Fruit fly (Drosophila melanogaster) whole organism, prepupa: ENCODE measurements around the gene CG9588.

ENCODE experiments used
- CG10631 ChIP-seq: fragments of 200-800 bp; sonication (Bioruptor generic); optimal IDR thresholded peaks from 2 replicates; lab custom pipeline; 2016; ENCODE audit warnings: missing biosample characterization, missing genetic modification characterization
- CG11294 ChIP-seq: fragments of 200-800 bp; sonication (Bioruptor generic); IDR thresholded peaks from 2 replicates; pipeline ENCODE4 v1.3.6; 2022; ENCODE audit warnings: missing biosample characterization, missing genetic modification characterization
- CG11762 ChIP-seq: fragments of 200-800 bp; sonication (Bioruptor generic); optimal IDR thresholded peaks from 3 replicates; lab custom pipeline; 2016; ENCODE audit warnings: missing biosample characterization, missing genetic modification characterization; ENCODE audit not compliant: insufficient read depth
- CG11902 ChIP-seq: fragments of 200-800 bp; sonication (Bioruptor generic); optimal IDR thresholded peaks from 3 replicates; lab custom pipeline; 2016; ENCODE audit warnings: missing biosample characterization, missing genetic modification characterization
- CG15336 ChIP-seq: fragments of 200-800 bp; sonication (Bioruptor generic); IDR thresholded peaks from 2 replicates; pipeline ENCODE4 v1.3.6; 2022; ENCODE audit warnings: missing biosample characterization, missing genetic modification characterization
- CG1621 ChIP-seq: fragments of 200-800 bp; sonication (Bioruptor generic); optimal IDR thresholded peaks from 3 replicates; lab custom pipeline; 2018; ENCODE audit warnings: missing biosample characterization, mild to moderate bottlenecking, missing genetic modification characterization
- CG16779 ChIP-seq: fragments of 200-800 bp; sonication (Bioruptor generic); optimal IDR thresholded peaks from 3 replicates; lab custom pipeline; 2017; ENCODE audit warnings: missing biosample characterization, mild to moderate bottlenecking, missing genetic modification characterization
- CG3032 ChIP-seq: fragments of 200-800 bp; optimal IDR thresholded peaks from 2 replicates; lab custom pipeline; 2019; ENCODE audit warnings: missing biosample characterization, mild to moderate bottlenecking, missing genetic modification characterization, moderate library complexity
- CG34406 ChIP-seq: fragments of 200-800 bp; sonication (Bioruptor generic); optimal IDR thresholded peaks from 3 replicates; lab custom pipeline; 2016; ENCODE audit warnings: missing biosample characterization, missing genetic modification characterization
- CG4318 ChIP-seq: fragments of 200-800 bp; sonication (Bioruptor generic); optimal IDR thresholded peaks from 3 replicates; lab custom pipeline; 2017; ENCODE audit warnings: missing biosample characterization, mild to moderate bottlenecking, missing genetic modification characterization
- CG6163 ChIP-seq: fragments of 200-800 bp; sonication (Bioruptor generic); IDR thresholded peaks from 3 replicates; pipeline ENCODE4 v1.3.6; 2022; ENCODE audit warnings: missing biosample characterization, missing genetic modification characterization
- CG6276 ChIP-seq: fragments of 200-800 bp; sonication (Bioruptor generic); optimal IDR thresholded peaks from 2 replicates; lab custom pipeline; 2017; ENCODE audit warnings: missing biosample characterization, mild to moderate bottlenecking, missing genetic modification characterization
- CG6792 ChIP-seq: fragments of 200-800 bp; sonication (Bioruptor generic); optimal IDR thresholded peaks from 3 replicates; lab custom pipeline; 2016; ENCODE audit warnings: missing biosample characterization, missing genetic modification characterization
- CG6854 ChIP-seq: fragments of 200-800 bp; sonication (Bioruptor generic); optimal IDR thresholded peaks from 2 replicates; lab custom pipeline; 2017; ENCODE audit warnings: missing biosample characterization, mild to moderate bottlenecking, missing genetic modification characterization
- CG7368 ChIP-seq: fragments of 200-800 bp; sonication (Bioruptor generic); optimal IDR thresholded peaks from 3 replicates; lab custom pipeline; 2016; ENCODE audit warnings: missing biosample characterization, missing genetic modification characterization
- CG8119 ChIP-seq: fragments of 200-800 bp; sonication (Bioruptor generic); IDR thresholded peaks from 3 replicates; pipeline ENCODE4 v1.3.6; 2022; ENCODE audit warnings: missing biosample characterization, missing genetic modification characterization
- CG8319 ChIP-seq: fragments of 200-800 bp; sonication (Bioruptor generic); optimal IDR thresholded peaks from 3 replicates; lab custom pipeline; 2016; ENCODE audit warnings: missing biosample characterization, missing genetic modification characterization
- CG9139 ChIP-seq: fragments of 200-800 bp; sonication (Bioruptor generic); optimal IDR thresholded peaks from 3 replicates; lab custom pipeline; 2017; ENCODE audit warnings: missing biosample characterization, mild to moderate bottlenecking, missing genetic modification characterization
- Eip75B ChIP-seq: fragments of 200-800 bp; sonication (Bioruptor generic); optimal IDR thresholded peaks from 3 replicates; lab custom pipeline; 2016; ENCODE audit warnings: missing biosample characterization, missing genetic modification characterization
- Eip93F ChIP-seq: fragments of 200-800 bp; sonication (Bioruptor generic); optimal IDR thresholded peaks from 2 replicates; lab custom pipeline; 2016; ENCODE audit warnings: missing biosample characterization, mild to moderate bottlenecking, missing genetic modification characterization
- Ets21C ChIP-seq: fragments of 200-800 bp; sonication (Bioruptor generic); optimal IDR thresholded peaks from 3 replicates; lab custom pipeline; 2016; ENCODE audit warnings: missing biosample characterization, missing genetic modification characterization
- Ets96B ChIP-seq: fragments of 200-800 bp; optimal IDR thresholded peaks from 2 replicates; lab custom pipeline; 2019; ENCODE audit warnings: missing biosample characterization, mild to moderate bottlenecking, missing genetic modification characterization, moderate library complexity
- Hr38 ChIP-seq: sonication (Bioruptor generic); optimal IDR thresholded peaks from 2 replicates; lab custom pipeline; 2016; ENCODE audit warnings: missing biosample characterization, missing genetic modification characterization
- Hr39 ChIP-seq: fragments of 200-800 bp; sonication (Bioruptor generic); optimal IDR thresholded peaks from 2 replicates; lab custom pipeline; 2016; ENCODE audit warnings: missing biosample characterization, missing genetic modification characterization
- Hr4 ChIP-seq: fragments of 200-800 bp; sonication (Bioruptor generic); optimal IDR thresholded peaks from 3 replicates; lab custom pipeline; 2016; ENCODE audit warnings: missing biosample characterization, missing genetic modification characterization
- Lpt ChIP-seq: fragments of 200-800 bp; sonication (Bioruptor generic); optimal IDR thresholded peaks from 3 replicates; lab custom pipeline; 2016; ENCODE audit warnings: missing biosample characterization, missing genetic modification characterization
- OdsH ChIP-seq: fragments of 200-800 bp; sonication (Bioruptor generic); optimal IDR thresholded peaks from 3 replicates; lab custom pipeline; 2016; ENCODE audit warnings: missing biosample characterization, missing genetic modification characterization
- Smox ChIP-seq: fragments of 200-800 bp; sonication (Bioruptor generic); optimal IDR thresholded peaks from 3 replicates; lab custom pipeline; 2016; ENCODE audit warnings: missing biosample characterization, missing genetic modification characterization
- Sox102F ChIP-seq: fragments of 200-800 bp; sonication (Bioruptor generic); optimal IDR thresholded peaks from 2 replicates; lab custom pipeline; 2016; ENCODE audit warnings: missing biosample characterization, mild to moderate bottlenecking, missing genetic modification characterization
- achi ChIP-seq: fragments of 200-800 bp; sonication (Bioruptor generic); optimal IDR thresholded peaks from 3 replicates; lab custom pipeline; 2016; ENCODE audit warnings: missing biosample characterization, missing genetic modification characterization
- acj6 ChIP-seq: fragments of 200-800 bp; sonication (Bioruptor generic); optimal IDR thresholded peaks from 3 replicates; lab custom pipeline; 2016; ENCODE audit warnings: missing biosample characterization, missing genetic modification characterization
- cyc ChIP-seq: fragments of 200-800 bp; sonication (Bioruptor generic); optimal IDR thresholded peaks from 3 replicates; lab custom pipeline; 2016; ENCODE audit warnings: missing biosample characterization, missing genetic modification characterization
- dac ChIP-seq: fragments of 200-800 bp; sonication (Bioruptor generic); optimal IDR thresholded peaks from 2 replicates; lab custom pipeline; 2017; ENCODE audit warnings: missing biosample characterization, mild to moderate bottlenecking, missing genetic modification characterization
- dsx ChIP-seq: fragments of 200-800 bp; optimal IDR thresholded peaks from 3 replicates; lab custom pipeline; 2019; ENCODE audit warnings: missing biosample characterization, mild to moderate bottlenecking, missing genetic modification characterization, moderate library complexity; ENCODE audit not compliant: poor library complexity, severe bottlenecking
- eg ChIP-seq: fragments of 200-800 bp; sonication (Bioruptor generic); IDR thresholded peaks from 3 replicates; pipeline ENCODE4 v1.3.6; 2022; ENCODE audit warnings: missing biosample characterization, missing genetic modification characterization
- esn ChIP-seq: fragments of 200-800 bp; sonication (Bioruptor generic); optimal IDR thresholded peaks from 2 replicates; lab custom pipeline; 2016; ENCODE audit warnings: missing biosample characterization, mild to moderate bottlenecking, missing genetic modification characterization, moderate library complexity
- fd59A ChIP-seq: fragments of 200-800 bp; sonication (Bioruptor generic); optimal IDR thresholded peaks from 2 replicates; lab custom pipeline; 2017; ENCODE audit warnings: missing biosample characterization, mild to moderate bottlenecking, missing genetic modification characterization, missing genetic modification reagents
- fd85E ChIP-seq: fragments of 200-800 bp; sonication (Bioruptor generic); optimal IDR thresholded peaks from 3 replicates; lab custom pipeline; 2016; ENCODE audit warnings: missing biosample characterization, missing genetic modification characterization
- fkh ChIP-seq: fragments of 200-800 bp; sonication (Bioruptor generic); optimal IDR thresholded peaks from 3 replicates; lab custom pipeline; 2017; ENCODE audit warnings: missing biosample characterization, mild to moderate bottlenecking, missing genetic modification characterization, moderate library complexity
- lz ChIP-seq: fragments of 200-800 bp; sonication (Bioruptor generic); optimal IDR thresholded peaks from 3 replicates; lab custom pipeline; 2016; ENCODE audit warnings: missing biosample characterization, missing genetic modification characterization
- net ChIP-seq: fragments of 200-800 bp; sonication (Bioruptor generic); optimal IDR thresholded peaks from 3 replicates; lab custom pipeline; 2016; ENCODE audit warnings: missing biosample characterization, missing genetic modification characterization
- pdm3 ChIP-seq: fragments of 200-800 bp; sonication (Bioruptor generic); optimal IDR thresholded peaks from 3 replicates; lab custom pipeline; 2016; ENCODE audit warnings: missing biosample characterization, missing genetic modification characterization
- salr ChIP-seq, 2 experiments: fragments of 200-800 bp; sonication (Bioruptor generic); optimal IDR thresholded peaks; 3 replicates each; lab custom pipeline; 2016 to 2018; ENCODE audit warnings: missing biosample characterization in 2 of 2, missing genetic modification characterization in 2 of 2, mild to moderate bottlenecking in 1 of 2
- svp ChIP-seq: fragments of 200-800 bp; sonication (Bioruptor generic); peaks from one replicate; lab custom pipeline; 2016; ENCODE audit warnings: missing biosample characterization, missing genetic modification characterization
- topi ChIP-seq: fragments of 200-800 bp; sonication (Bioruptor generic); optimal IDR thresholded peaks from 3 replicates; lab custom pipeline; 2016; ENCODE audit warnings: missing biosample characterization, missing genetic modification characterization
- vri ChIP-seq: fragments of 200-800 bp; sonication (Bioruptor generic); optimal IDR thresholded peaks from 3 replicates; lab custom pipeline; 2016; ENCODE audit warnings: missing biosample characterization, mild to moderate bottlenecking, missing genetic modification characterization

Gene CG9588

dm6 chr3R:13684569-13685402 is 8.3 kb upstream of the CG9588 start (continued):
- TF ChIP-seq topi (GFP tag; lab: Kevin White, UChicago) (no peak), dsx (GFP tag; lab: Kevin White, UChicago) (peak; percentile 37), Eip75B (GFP tag; lab: Kevin White, UChicago) (no peak), CG6276 (no peak), esn (GFP tag; lab: Kevin White, UChicago) (no peak), CG1621 (tag; lab: Kevin White, UChicago) (no peak), CG16779 (tag; lab: Kevin White, UChicago) (peak; percentile 22), CG11294 (GFP tag; lab: Robert Waterston, UW) (no peak), OdsH (GFP tag; lab: Kevin White, UChicago) (no peak), CG9139 (GFP tag; lab: Kevin White, UChicago) (no peak), CG10631 (GFP tag; lab: Kevin White, UChicago) (peak; percentile 4), CG6854 (GFP tag; lab: Kevin White, UChicago) (no peak), acj6 (GFP tag; lab: Kevin White, UChicago) (no peak), lz (no peak), dac (GFP tag; lab: Kevin White, UChicago) (no peak), fkh (GFP tag; lab: Kevin White, UChicago) (no peak), fd59A (no peak), CG11902 (GFP tag; lab: Kevin White, UChicago) (no peak), CG6163 (GFP tag; lab: Robert Waterston, UW) (no peak), Smox (no peak), net (GFP tag; lab: Kevin White, UChicago) (no peak), CG8319 (GFP tag; lab: Kevin White, UChicago) (no peak), Eip93F (GFP tag; lab: Kevin White, UChicago) (no peak), CG15336 (no peak), pdm3 (GFP tag; lab: Kevin White, UChicago) (no peak), CG34406 (GFP tag; lab: Kevin White, UChicago) (no peak)

DNA sequence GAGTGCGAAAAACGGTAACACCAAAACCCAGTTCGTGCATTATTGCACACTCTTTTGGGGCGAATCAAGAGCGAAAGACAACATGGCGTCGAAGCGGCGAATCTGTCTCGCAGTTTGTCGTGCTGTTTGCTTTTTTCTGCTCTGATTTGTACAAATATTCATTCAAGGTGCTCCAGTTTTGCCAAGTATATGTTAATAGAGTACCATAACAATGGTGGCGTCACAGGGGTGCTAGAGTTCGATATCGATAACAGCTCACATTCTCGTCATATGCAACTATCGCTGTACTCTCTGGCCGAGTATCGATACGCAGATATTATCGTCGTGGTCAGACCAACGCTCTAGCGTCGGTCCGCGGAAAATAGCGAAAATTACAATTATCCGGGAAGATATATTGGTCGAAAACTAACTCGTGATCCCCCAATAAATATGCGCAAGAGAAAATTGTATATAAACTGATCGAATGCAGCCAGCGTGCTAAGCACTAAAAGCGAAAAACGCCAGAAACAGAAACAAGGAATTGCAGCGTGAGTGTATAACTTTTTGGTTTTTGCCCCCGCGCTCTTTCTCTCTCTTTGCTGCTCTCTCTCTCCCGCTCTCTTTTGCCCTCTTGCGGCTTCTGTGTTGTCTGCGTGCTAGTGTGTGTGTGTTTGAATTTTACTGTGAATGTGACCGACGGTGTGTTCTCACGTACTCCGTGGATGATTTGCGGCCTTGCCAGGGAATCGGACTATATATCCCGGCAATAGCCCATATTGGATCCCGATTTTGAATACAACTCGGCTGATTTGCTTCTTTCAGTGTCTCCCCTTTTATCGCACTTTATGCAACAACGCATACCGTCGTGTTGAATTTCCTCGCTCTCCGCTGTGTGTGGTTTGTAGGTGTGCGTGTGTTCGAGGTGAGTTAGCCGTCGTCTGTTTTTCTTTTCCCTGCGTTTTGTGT is 7.4 kb upstream of the CG9588 start, which contains the start of gene flfl:
flfl (plus strand) TSS at position 298 of the 945 bp plus-strand sequence.
- TF ChIP-seq vri (GFP tag; lab: Kevin White, UChicago) (peak; percentile 22), CG11294 (GFP tag; lab: Robert Waterston, UW) (no peak), svp (GFP tag; lab: Kevin White, UChicago) (peak; percentile 76), OdsH (GFP tag; lab: Kevin White, UChicago) (no peak), CG15336 (no peak), CG7368 (GFP tag; lab: Kevin White, UChicago) (no peak), Ets21C (GFP tag; lab: Kevin White, UChicago) (no peak), CG3032 (tag; lab: Kevin White, UChicago) (peak; percentile 34), Lpt (GFP tag; lab: Kevin White, UChicago) (no peak), fd85E (GFP tag; lab: Kevin White, UChicago) (no peak), lz (peak; percentile 20), Hr4 (no peak), eg (GFP tag; lab: Robert Waterston, UW) (no peak), achi (no peak), Ets96B (tag; lab: Kevin White, UChicago) (no peak), Hr39 (GFP tag; lab: Kevin White, UChicago) (no peak), CG16779 (tag; lab: Kevin White, UChicago) (peak; percentile 34), CG6792 (GFP tag; lab: Kevin White, UChicago) (no peak), Sox102F (GFP tag; lab: Kevin White, UChicago) (peak; percentile 1), Hr38 (no peak), CG4318 (GFP tag; lab: Kevin White, UChicago) (no peak), CG11762 (GFP tag; lab: Kevin White, UChicago) (no peak), CG6854 (GFP tag; lab: Kevin White, UChicago) (peak; percentile 29), CG8119 (no peak), CG10631 (GFP tag; lab: Kevin White, UChicago) (no peak), net (GFP tag; lab: Kevin White, UChicago) (peak; percentile 15), dsx (GFP tag; lab: Kevin White, UChicago) (no peak), CG8319 (GFP tag; lab: Kevin White, UChicago) (no peak), salr (GFP tag; optimal IDR thresholded peaks at IDR 0.05; lab: Kevin White, UChicago) (no peak), dac (GFP tag; lab: Kevin White, UChicago) (no peak), cyc (no peak)
